Worm (Caenorhabditis elegans): ENCODE results near the gene C18D11.10.

Gene C18D11.10

ce11 chrIII:11847658-11848202 lies 40.2 kb downstream of the C18D11.10 start, which contains the start of gene mif-1 (continued):
- TF ChIP-seq pag-3 (tag; optimal IDR thresholded peaks at IDR 0.05; ENCODE audit: borderline replicate concordance, insufficient read depth) (peak; percentile 20), mdl-1 (tag; optimal IDR thresholded peaks at IDR 0.05) (peak in 1 of 2 experiments; percentile 33), Y116A8C.19 (tag; optimal IDR thresholded peaks at IDR 0.05; ENCODE audit: borderline replicate concordance) (no peak), ces-1 (GFP tag; optimal IDR thresholded peaks at IDR 0.05) (no peak), lin-35 (GFP tag; optimal IDR thresholded peaks at IDR 0.05) (peak; percentile 61 to 75), efl-3 (GFP tag; optimal IDR thresholded peaks at IDR 0.05) (no peak)

DNA sequence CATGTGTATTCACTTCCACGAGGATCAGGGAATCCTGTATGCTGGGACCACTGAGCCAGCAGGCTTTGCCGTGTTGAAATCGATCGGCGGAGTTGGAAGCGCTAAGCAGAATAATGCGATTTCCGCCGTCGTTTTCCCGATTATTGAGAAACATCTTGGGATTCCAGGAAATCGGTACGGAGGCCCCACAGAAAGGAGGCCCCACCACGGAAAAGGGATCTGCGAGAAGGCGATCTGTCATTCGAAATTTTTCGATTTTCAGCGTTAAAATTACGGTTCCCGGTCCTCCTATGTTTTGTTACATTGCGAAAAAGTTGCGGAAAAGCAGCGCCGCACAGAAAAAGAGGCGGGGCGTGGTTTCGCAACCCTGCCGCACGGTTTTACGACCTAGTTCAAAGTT lies 40.8 kb downstream of the C18D11.10 start:
- TF ChIP-seq nhr-85 (tag) (peak; percentile 29), nhr-20 (tag; optimal IDR thresholded peaks at IDR 0.05) (no peak)

- TF ChIP-seq mab-9 (GFP tag; IDR thresholded peaks at IDR 0.05) (no peak), jun-1 (tag; optimal IDR thresholded peaks at IDR 0.05) (no peak), sox-4 (tag; optimal IDR thresholded peaks at IDR 0.05) (no peak), pag-3 (tag; optimal IDR thresholded peaks at IDR 0.05; ENCODE audit: borderline replicate concordance, insufficient read depth) (no peak)
Measured at ce11 chrIII:11849590-11849989, 42.1 kb downstream of the C18D11.10 start.

DNA sequence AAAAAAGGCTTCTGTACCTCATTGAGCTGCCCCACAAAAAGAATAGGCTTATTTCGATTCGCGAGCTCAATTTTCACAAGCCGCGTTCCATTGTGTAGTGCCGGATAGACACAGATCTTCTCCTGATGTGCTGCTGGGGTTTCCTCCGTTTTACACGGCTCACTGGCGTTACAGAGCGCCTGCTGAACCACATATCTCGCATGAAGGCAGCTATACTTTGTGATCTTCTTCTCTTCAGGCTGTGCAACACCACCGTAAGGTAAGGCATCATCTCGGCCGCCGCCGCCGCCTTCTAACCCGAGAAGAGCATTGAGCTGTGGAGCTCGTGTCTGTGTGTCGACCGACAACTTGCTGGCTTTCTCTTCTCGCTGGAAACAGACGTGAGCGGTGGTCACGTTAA lies 46.0 kb downstream of the C18D11.10 start:
- TF ChIP-seq ceh-63 (GFP tag; optimal IDR thresholded peaks at IDR 0.05) (no peak), aly-2 (tag; optimal IDR thresholded peaks at IDR 0.05) (no peak), C16A3.4 (tag; optimal IDR thresholded peaks at IDR 0.05) (no peak), snpc-4 (tag; optimal IDR thresholded peaks at IDR 0.05) (no peak), nhr-85 (tag) (no peak), nhr-90 (tag; optimal IDR thresholded peaks at IDR 0.05; ENCODE audit: poor library complexity) (no peak), tbx-2 (tag; optimal IDR thresholded peaks at IDR 0.05) (no peak)

DNA sequence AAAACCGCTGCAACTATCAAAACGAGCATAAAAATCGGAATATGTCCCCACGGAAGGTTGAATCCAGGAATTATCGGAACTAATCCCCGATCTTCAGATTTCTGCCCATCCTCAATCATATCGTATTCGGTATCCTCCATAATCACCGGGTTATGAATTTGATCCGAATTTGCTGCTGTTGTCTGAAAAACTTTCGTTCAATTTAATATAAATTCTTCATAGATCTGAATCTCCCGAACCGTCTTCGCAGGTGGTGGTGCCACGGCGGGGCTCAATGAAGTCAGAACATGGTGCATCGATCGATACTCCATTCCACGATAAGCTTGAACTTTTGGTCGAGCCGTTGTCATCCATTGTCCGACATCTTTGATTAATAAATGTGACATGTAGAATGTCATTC lies 49.3 kb downstream of the C18D11.10 start:
- TF ChIP-seq snpc-4 (tag; optimal IDR thresholded peaks at IDR 0.05) (no peak), efl-1 (optimal IDR thresholded peaks at IDR 0.05) (no peak), efl-1 (GFP tag; optimal IDR thresholded peaks at IDR 0.05 in 1 of 2) (peak in 1 of 2 experiments; percentile 91)
